Fruit fly (Drosophila melanogaster) whole organism, prepupa: ENCODE measurements around the gene Coprox.
A peak's percentile ranks its signal among the peaks of the same experiment; 100 is the strongest.

Experiments used
- CG10631 ChIP-seq: fragments of 200-800 bp; sonication (Bioruptor generic); optimal IDR thresholded peaks from 2 replicates; lab custom pipeline; 2016; ENCODE audit warnings: missing biosample characterization, missing genetic modification characterization
- CG10669 ChIP-seq: fragments of 200-800 bp; sonication (Bioruptor generic); optimal IDR thresholded peaks from 3 replicates; lab custom pipeline; 2018; ENCODE audit warnings: missing biosample characterization, mild to moderate bottlenecking, missing genetic modification characterization, moderate library complexity
- CG11294 ChIP-seq: fragments of 200-800 bp; sonication (Bioruptor generic); IDR thresholded peaks from 2 replicates; pipeline ENCODE4 v1.3.6; 2022; ENCODE audit warnings: missing biosample characterization, missing genetic modification characterization
- CG11762 ChIP-seq: fragments of 200-800 bp; sonication (Bioruptor generic); optimal IDR thresholded peaks from 3 replicates; lab custom pipeline; 2016; ENCODE audit warnings: missing biosample characterization, missing genetic modification characterization; ENCODE audit not compliant: insufficient read depth
- CG11902 ChIP-seq: fragments of 200-800 bp; sonication (Bioruptor generic); optimal IDR thresholded peaks from 3 replicates; lab custom pipeline; 2016; ENCODE audit warnings: missing biosample characterization, missing genetic modification characterization
- CG15336 ChIP-seq: fragments of 200-800 bp; sonication (Bioruptor generic); IDR thresholded peaks from 2 replicates; pipeline ENCODE4 v1.3.6; 2022; ENCODE audit warnings: missing biosample characterization, missing genetic modification characterization
- CG1621 ChIP-seq: fragments of 200-800 bp; sonication (Bioruptor generic); optimal IDR thresholded peaks from 3 replicates; lab custom pipeline; 2018; ENCODE audit warnings: missing biosample characterization, mild to moderate bottlenecking, missing genetic modification characterization
- CG16779 ChIP-seq: fragments of 200-800 bp; sonication (Bioruptor generic); optimal IDR thresholded peaks from 3 replicates; lab custom pipeline; 2017; ENCODE audit warnings: missing biosample characterization, mild to moderate bottlenecking, missing genetic modification characterization
- CG3032 ChIP-seq: fragments of 200-800 bp; optimal IDR thresholded peaks from 2 replicates; lab custom pipeline; 2019; ENCODE audit warnings: missing biosample characterization, mild to moderate bottlenecking, missing genetic modification characterization, moderate library complexity
- CG31627 ChIP-seq: fragments of 200-800 bp; sonication (Bioruptor generic); optimal IDR thresholded peaks from 3 replicates; lab custom pipeline; 2016; ENCODE audit warnings: missing biosample characterization, missing genetic modification characterization
- CG34406 ChIP-seq: fragments of 200-800 bp; sonication (Bioruptor generic); optimal IDR thresholded peaks from 3 replicates; lab custom pipeline; 2016; ENCODE audit warnings: missing biosample characterization, missing genetic modification characterization
- CG3919 ChIP-seq: fragments of 200-800 bp; sonication (Bioruptor generic); optimal IDR thresholded peaks from 3 replicates; lab custom pipeline; 2016; ENCODE audit warnings: missing biosample characterization, missing genetic modification characterization
- CG6163 ChIP-seq: fragments of 200-800 bp; sonication (Bioruptor generic); IDR thresholded peaks from 3 replicates; pipeline ENCODE4 v1.3.6; 2022; ENCODE audit warnings: missing biosample characterization, missing genetic modification characterization
- CG6276 ChIP-seq: fragments of 200-800 bp; sonication (Bioruptor generic); optimal IDR thresholded peaks from 2 replicates; lab custom pipeline; 2017; ENCODE audit warnings: missing biosample characterization, mild to moderate bottlenecking, missing genetic modification characterization
- CG6792 ChIP-seq: fragments of 200-800 bp; sonication (Bioruptor generic); optimal IDR thresholded peaks from 3 replicates; lab custom pipeline; 2016; ENCODE audit warnings: missing biosample characterization, missing genetic modification characterization
- CG6808 ChIP-seq: fragments of 200-800 bp; sonication (Bioruptor generic); optimal IDR thresholded peaks from 3 replicates; lab custom pipeline; 2017; ENCODE audit warnings: missing biosample characterization, missing genetic modification characterization, mild to moderate bottlenecking, moderate library complexity, missing genetic modification reagents
- CG6854 ChIP-seq: fragments of 200-800 bp; sonication (Bioruptor generic); optimal IDR thresholded peaks from 2 replicates; lab custom pipeline; 2017; ENCODE audit warnings: missing biosample characterization, mild to moderate bottlenecking, missing genetic modification characterization
- CG7368 ChIP-seq: fragments of 200-800 bp; sonication (Bioruptor generic); optimal IDR thresholded peaks from 3 replicates; lab custom pipeline; 2016; ENCODE audit warnings: missing biosample characterization, missing genetic modification characterization
- CG8119 ChIP-seq: fragments of 200-800 bp; sonication (Bioruptor generic); IDR thresholded peaks from 3 replicates; pipeline ENCODE4 v1.3.6; 2022; ENCODE audit warnings: missing biosample characterization, missing genetic modification characterization
- CG8319 ChIP-seq: fragments of 200-800 bp; sonication (Bioruptor generic); optimal IDR thresholded peaks from 3 replicates; lab custom pipeline; 2016; ENCODE audit warnings: missing biosample characterization, missing genetic modification characterization
- CG8632 ChIP-seq: fragments of 200-800 bp; sonication (Bioruptor generic); optimal IDR thresholded peaks from 3 replicates; lab custom pipeline; 2016; ENCODE audit warnings: missing biosample characterization, missing genetic modification characterization
- CG9139 ChIP-seq: fragments of 200-800 bp; sonication (Bioruptor generic); optimal IDR thresholded peaks from 3 replicates; lab custom pipeline; 2017; ENCODE audit warnings: missing biosample characterization, mild to moderate bottlenecking, missing genetic modification characterization
- Eip78C ChIP-seq: fragments of 200-800 bp; sonication (Bioruptor generic); peaks from one replicate; lab custom pipeline; 2016; ENCODE audit warnings: missing biosample characterization, missing genetic modification characterization
- Eip93F ChIP-seq: fragments of 200-800 bp; sonication (Bioruptor generic); optimal IDR thresholded peaks from 2 replicates; lab custom pipeline; 2016; ENCODE audit warnings: missing biosample characterization, mild to moderate bottlenecking, missing genetic modification characterization
- Ets21C ChIP-seq: fragments of 200-800 bp; sonication (Bioruptor generic); optimal IDR thresholded peaks from 3 replicates; lab custom pipeline; 2016; ENCODE audit warnings: missing biosample characterization, missing genetic modification characterization
- Ets96B ChIP-seq: fragments of 200-800 bp; optimal IDR thresholded peaks from 2 replicates; lab custom pipeline; 2019; ENCODE audit warnings: missing biosample characterization, mild to moderate bottlenecking, missing genetic modification characterization, moderate library complexity
- Gug ChIP-seq: fragments of 200-800 bp; sonication (Bioruptor generic); IDR thresholded peaks from 2 replicates; pipeline ENCODE4 v1.3.6; 2022; ENCODE audit warnings: missing biosample characterization, missing genetic modification characterization
- Hr38 ChIP-seq: sonication (Bioruptor generic); optimal IDR thresholded peaks from 2 replicates; lab custom pipeline; 2016; ENCODE audit warnings: missing biosample characterization, missing genetic modification characterization
- Hr39 ChIP-seq: fragments of 200-800 bp; sonication (Bioruptor generic); optimal IDR thresholded peaks from 2 replicates; lab custom pipeline; 2016; ENCODE audit warnings: missing biosample characterization, missing genetic modification characterization
- Hr4 ChIP-seq: fragments of 200-800 bp; sonication (Bioruptor generic); optimal IDR thresholded peaks from 3 replicates; lab custom pipeline; 2016; ENCODE audit warnings: missing biosample characterization, missing genetic modification characterization
- Met ChIP-seq: fragments of 200-800 bp; sonication (Bioruptor generic); optimal IDR thresholded peaks from 3 replicates; lab custom pipeline; 2016; ENCODE audit warnings: missing biosample characterization, missing genetic modification characterization
- OdsH ChIP-seq: fragments of 200-800 bp; sonication (Bioruptor generic); optimal IDR thresholded peaks from 3 replicates; lab custom pipeline; 2016; ENCODE audit warnings: missing biosample characterization, missing genetic modification characterization
- Smox ChIP-seq: fragments of 200-800 bp; sonication (Bioruptor generic); optimal IDR thresholded peaks from 3 replicates; lab custom pipeline; 2016; ENCODE audit warnings: missing biosample characterization, missing genetic modification characterization
- Sox102F ChIP-seq: fragments of 200-800 bp; sonication (Bioruptor generic); optimal IDR thresholded peaks from 2 replicates; lab custom pipeline; 2016; ENCODE audit warnings: missing biosample characterization, mild to moderate bottlenecking, missing genetic modification characterization
- Sox14 ChIP-seq: fragments of 200-800 bp; sonication (Bioruptor generic); optimal IDR thresholded peaks from 3 replicates; lab custom pipeline; 2016; ENCODE audit warnings: missing biosample characterization, missing genetic modification characterization
- Sox15 ChIP-seq: fragments of 200-800 bp; sonication (Bioruptor generic); optimal IDR thresholded peaks from 3 replicates; lab custom pipeline; 2016; ENCODE audit warnings: missing biosample characterization, missing genetic modification characterization
- achi ChIP-seq: fragments of 200-800 bp; sonication (Bioruptor generic); optimal IDR thresholded peaks from 3 replicates; lab custom pipeline; 2016; ENCODE audit warnings: missing biosample characterization, missing genetic modification characterization
- dac ChIP-seq: fragments of 200-800 bp; sonication (Bioruptor generic); optimal IDR thresholded peaks from 2 replicates; lab custom pipeline; 2017; ENCODE audit warnings: missing biosample characterization, mild to moderate bottlenecking, missing genetic modification characterization
- dsx ChIP-seq: fragments of 200-800 bp; optimal IDR thresholded peaks from 3 replicates; lab custom pipeline; 2019; ENCODE audit warnings: missing biosample characterization, mild to moderate bottlenecking, missing genetic modification characterization, moderate library complexity; ENCODE audit not compliant: poor library complexity, severe bottlenecking
- eg ChIP-seq: fragments of 200-800 bp; sonication (Bioruptor generic); IDR thresholded peaks from 3 replicates; pipeline ENCODE4 v1.3.6; 2022; ENCODE audit warnings: missing biosample characterization, missing genetic modification characterization
- esn ChIP-seq: fragments of 200-800 bp; sonication (Bioruptor generic); optimal IDR thresholded peaks from 2 replicates; lab custom pipeline; 2016; ENCODE audit warnings: missing biosample characterization, mild to moderate bottlenecking, missing genetic modification characterization, moderate library complexity
- fd59A ChIP-seq: fragments of 200-800 bp; sonication (Bioruptor generic); optimal IDR thresholded peaks from 2 replicates; lab custom pipeline; 2017; ENCODE audit warnings: missing biosample characterization, mild to moderate bottlenecking, missing genetic modification characterization, missing genetic modification reagents
- fd85E ChIP-seq: fragments of 200-800 bp; sonication (Bioruptor generic); optimal IDR thresholded peaks from 3 replicates; lab custom pipeline; 2016; ENCODE audit warnings: missing biosample characterization, missing genetic modification characterization
- fkh ChIP-seq: fragments of 200-800 bp; sonication (Bioruptor generic); optimal IDR thresholded peaks from 3 replicates; lab custom pipeline; 2017; ENCODE audit warnings: missing biosample characterization, mild to moderate bottlenecking, missing genetic modification characterization, moderate library complexity
- lz ChIP-seq: fragments of 200-800 bp; sonication (Bioruptor generic); optimal IDR thresholded peaks from 3 replicates; lab custom pipeline; 2016; ENCODE audit warnings: missing biosample characterization, missing genetic modification characterization
- net ChIP-seq: fragments of 200-800 bp; sonication (Bioruptor generic); optimal IDR thresholded peaks from 3 replicates; lab custom pipeline; 2016; ENCODE audit warnings: missing biosample characterization, missing genetic modification characterization
- salr ChIP-seq, 2 experiments: fragments of 200-800 bp; sonication (Bioruptor generic); optimal IDR thresholded peaks; 3 replicates each; lab custom pipeline; 2016 to 2018; ENCODE audit warnings: missing biosample characterization in 2 of 2, missing genetic modification characterization in 2 of 2, mild to moderate bottlenecking in 1 of 2
- spab ChIP-seq: fragments of 200-800 bp; sonication (Bioruptor generic); optimal IDR thresholded peaks from 2 replicates; lab custom pipeline; 2017; ENCODE audit warnings: missing biosample characterization, mild to moderate bottlenecking, missing genetic modification characterization, missing genetic modification reagents
- ss ChIP-seq, 2 experiments: fragments of 200-800 bp; sonication (Bioruptor generic); optimal IDR thresholded peaks; 2 replicates in 1 of 2; 3 replicates in 1 of 2; lab custom pipeline; 2017 to 2018; ENCODE audit warnings: mild to moderate bottlenecking in 2 of 2, missing biosample characterization in 2 of 2, missing genetic modification characterization in 2 of 2, moderate library complexity in 1 of 2
- svp ChIP-seq: fragments of 200-800 bp; sonication (Bioruptor generic); peaks from one replicate; lab custom pipeline; 2016; ENCODE audit warnings: missing biosample characterization, missing genetic modification characterization
- topi ChIP-seq: fragments of 200-800 bp; sonication (Bioruptor generic); optimal IDR thresholded peaks from 3 replicates; lab custom pipeline; 2016; ENCODE audit warnings: missing biosample characterization, missing genetic modification characterization
- vri ChIP-seq: fragments of 200-800 bp; sonication (Bioruptor generic); optimal IDR thresholded peaks from 3 replicates; lab custom pipeline; 2016; ENCODE audit warnings: missing biosample characterization, mild to moderate bottlenecking, missing genetic modification characterization

Coprox gene

dm6 chr2L:6991085-6991484 is 26.9 kb downstream of the Coprox start:
- TF ChIP-seq CG10631 (GFP tag; lab: Kevin White, UChicago) (peak; percentile 35), spab (peak; percentile 57), CG31627 (peak; percentile 11), CG6163 (GFP tag; lab: Robert Waterston, UW) (peak; percentile 88), fd85E (GFP tag; lab: Kevin White, UChicago) (no peak), ss (GFP tag; optimal IDR thresholded peaks at IDR 0.05; lab: Kevin White, UChicago) (peak; percentile 61 to 75), salr (GFP tag; optimal IDR thresholded peaks at IDR 0.05; lab: Kevin White, UChicago) (peak; percentile 53 to 55), Met (GFP tag; lab: Kevin White, UChicago) (no peak), Eip93F (no peak), CG6792 (GFP tag; lab: Kevin White, UChicago) (peak; percentile 66), dsx (GFP tag; lab: Kevin White, UChicago) (peak; percentile 64), lz (GFP tag; lab: Kevin White, UChicago) (no peak), dac (peak; percentile 39), CG15336 (GFP tag; lab: Robert Waterston, UW) (peak; percentile 78), Sox15 (GFP tag; lab: Kevin White, UChicago) (peak; percentile 20), CG7368 (GFP tag; lab: Kevin White, UChicago) (peak; percentile 50), CG6276 (peak; percentile 67), fd59A (GFP tag; lab: Kevin White, UChicago) (peak; percentile 54), Gug (GFP tag; lab: Robert Waterston, UW) (peak; percentile 63), Hr38 (no peak), Eip78C (peak; percentile 91), OdsH (GFP tag; lab: Kevin White, UChicago) (peak; percentile 66), CG8319 (GFP tag; lab: Kevin White, UChicago) (peak; percentile 33), CG34406 (GFP tag; lab: Kevin White, UChicago) (peak; percentile 36), Hr39 (GFP tag; lab: Kevin White, UChicago) (peak; percentile 20), svp (GFP tag; lab: Kevin White, UChicago) (peak; percentile 55), CG11902 (peak; percentile 48), CG16779 (tag; lab: Kevin White, UChicago) (peak; percentile 44), CG11294 (GFP tag; lab: Robert Waterston, UW) (peak; percentile 37; the same call in 1 of the 2 replicates), vri (GFP tag; lab: Kevin White, UChicago) (no peak), CG8632 (GFP tag; lab: Kevin White, UChicago) (peak; percentile 33), CG8119 (GFP tag; lab: Robert Waterston, UW) (peak; percentile 75), CG9139 (GFP tag; lab: Kevin White, UChicago) (peak; percentile 45), CG3919 (GFP tag; lab: Kevin White, UChicago) (peak; percentile 79), Hr4 (peak; percentile 76), Ets96B (tag; lab: Kevin White, UChicago) (peak; percentile 76), Sox14 (peak; percentile 67), esn (GFP tag; lab: Kevin White, UChicago) (no peak), achi (GFP tag; lab: Kevin White, UChicago) (peak; percentile 59), Sox102F (GFP tag; lab: Kevin White, UChicago) (no peak), CG6808 (GFP tag; lab: Kevin White, UChicago) (peak; percentile 65), CG3032 (tag; lab: Kevin White, UChicago) (peak; percentile 65), eg (GFP tag; lab: Robert Waterston, UW) (peak; percentile 83), net (GFP tag; lab: Kevin White, UChicago) (peak; percentile 77), CG11762 (GFP tag; lab: Kevin White, UChicago) (peak; percentile 46), topi (GFP tag; lab: Kevin White, UChicago) (peak; percentile 54), Ets21C (GFP tag; lab: Kevin White, UChicago) (no peak), CG10669 (GFP tag; lab: Kevin White, UChicago) (peak; percentile 64), CG6854 (GFP tag; lab: Kevin White, UChicago) (no peak), CG1621 (peak; percentile 66), Smox (GFP tag; lab: Kevin White, UChicago) (peak; percentile 12), fkh (GFP tag; lab: Kevin White, UChicago) (no peak)
